Worm (Caenorhabditis elegans) whole organism, L4 larva: ENCODE data around the gene txt-13.

Experiments
- F10B5.3 ChIP-seq: sonication (generic microtip); optimal IDR thresholded peaks from 2 replicates; lab custom pipeline; 2016; ENCODE audit warnings: mild to moderate bottlenecking, missing genetic modification characterization, missing compliant biosample characterization
- F44E2.7 ChIP-seq: fragments of 200-800 bp; sonication (Bioruptor generic); IDR thresholded peaks from 2 replicates; pipeline ENCODE4 v2.1.2; 2022; ENCODE audit warnings: missing genetic modification characterization, missing compliant biosample characterization
- F49E8.2 ChIP-seq: sonication (generic microtip); optimal IDR thresholded peaks from 2 replicates; lab custom pipeline; 2016; ENCODE audit warnings: missing compliant biosample characterization, mild to moderate bottlenecking, missing genetic modification characterization, borderline replicate concordance
- R02D3.7 ChIP-seq: fragments of 150-350 bp; sonication (generic microtip); optimal IDR thresholded peaks from 3 replicates; lab custom pipeline; 2014; ENCODE audit warnings: missing biosample characterization, missing genetic modification characterization
- T20F7.1 ChIP-seq: fragments of 200-800 bp; sonication (Bioruptor generic); optimal IDR thresholded peaks from 2 replicates; lab custom pipeline; 2018; ENCODE audit warnings: mild to moderate bottlenecking, missing genetic modification characterization, missing compliant biosample characterization
- T26A8.4 ChIP-seq: fragments of 200-800 bp; sonication (Bioruptor generic); IDR thresholded peaks from 2 replicates; pipeline ENCODE4 v1.3.6; 2022; ENCODE audit warnings: missing genetic modification characterization, missing compliant biosample characterization
- Y105C5A.15 ChIP-seq: fragments of 200-800 bp; sonication (Bioruptor generic); IDR thresholded peaks from 2 replicates; pipeline ENCODE4 v1.3.6; 2022; ENCODE audit warnings: missing genetic modification characterization, missing compliant biosample characterization
- Y75B8A.6 ChIP-seq: fragments of 200-800 bp; sonication (Bioruptor generic); IDR thresholded peaks from 2 replicates; pipeline ENCODE4 v1.3.6; 2022; ENCODE audit warnings: missing genetic modification reagents, missing genetic modification characterization, missing compliant biosample characterization
- attf-4 ChIP-seq: sonication (generic microtip); optimal IDR thresholded peaks from 3 replicates; lab custom pipeline; 2017; ENCODE audit warnings: missing biosample characterization, missing genetic modification characterization
- ceh-20 ChIP-seq: fragments of 200-800 bp; sonication (Bioruptor generic); IDR thresholded peaks from 2 replicates; pipeline ENCODE4 v1.3.6; 2022; ENCODE audit warnings: missing genetic modification reagents, missing genetic modification characterization, missing compliant biosample characterization
- ceh-32 ChIP-seq: sonication (generic microtip); optimal IDR thresholded peaks from 2 replicates; lab custom pipeline; 2016; ENCODE audit warnings: mild to moderate bottlenecking, missing genetic modification characterization, missing compliant biosample characterization; ENCODE audit not compliant: poor library complexity
- ceh-82 ChIP-seq: sonication (generic microtip); optimal IDR thresholded peaks from 2 replicates; lab custom pipeline; 2017; ENCODE audit warnings: missing biosample characterization, missing genetic modification characterization
- daf-12 ChIP-seq: fragments of 150-350 bp; optimal IDR thresholded peaks from 2 replicates; lab custom pipeline; 2014; ENCODE audit warnings: missing biosample characterization, missing genetic modification reagents, missing genetic modification characterization
- daf-16 ChIP-seq, 3 experiments: sonication (generic microtip); optimal IDR thresholded peaks; 2 replicates each; lab custom pipeline; 2016 to 2017; ENCODE audit warnings: missing genetic modification characterization in 3 of 3, missing genetic modification reagents in 3 of 3, mild to moderate bottlenecking in 2 of 3, missing compliant biosample characterization in 2 of 3, missing biosample characterization in 1 of 3, moderate library complexity in 1 of 3
- daf-19 ChIP-seq: fragments of 200-800 bp; sonication (Bioruptor generic); conservative IDR thresholded peaks from 2 replicates; pipeline ENCODE4 v1.3.6; 2022; ENCODE audit warnings: missing genetic modification characterization, missing compliant biosample characterization
- dmd-6 ChIP-seq: fragments of 200-800 bp; sonication (Bioruptor generic); IDR thresholded peaks from 2 replicates; pipeline ENCODE4 v1.3.6; 2022; ENCODE audit warnings: missing genetic modification reagents, missing genetic modification characterization, missing compliant biosample characterization
- dpl-1 ChIP-seq: fragments of 150-350 bp; optimal IDR thresholded peaks from 2 replicates; lab custom pipeline; 2014; ENCODE audit warnings: missing biosample characterization, missing genetic modification reagents, missing genetic modification characterization
- duxl-1 ChIP-seq: sonication (generic microtip); optimal IDR thresholded peaks from 2 replicates; lab custom pipeline; 2016; ENCODE audit warnings: mild to moderate bottlenecking, missing genetic modification characterization, moderate library complexity, missing compliant biosample characterization; ENCODE audit not compliant: poor library complexity
- dve-1 ChIP-seq: sonication (generic microtip); optimal IDR thresholded peaks from 2 replicates; lab custom pipeline; 2017; ENCODE audit warnings: antibody characterized with exemption, mild to moderate bottlenecking, missing genetic modification characterization, missing compliant biosample characterization; ENCODE audit not compliant: insufficient read depth
- egl-43 ChIP-seq: fragments of 200-800 bp; sonication (Bioruptor generic); IDR thresholded peaks from 2 replicates; pipeline ENCODE4 v1.3.6; 2022; ENCODE audit warnings: missing genetic modification reagents, missing genetic modification characterization, missing compliant biosample characterization
- gei-8 ChIP-seq: fragments of 200-800 bp; sonication (Bioruptor generic); optimal IDR thresholded peaks from 2 replicates; lab custom pipeline; 2018; ENCODE audit warnings: mild to moderate bottlenecking, missing genetic modification characterization, missing compliant biosample characterization
- hlh-11 ChIP-seq: fragments of 200-800 bp; sonication (Bioruptor generic); optimal IDR thresholded peaks from 2 replicates; lab custom pipeline; 2018; ENCODE audit warnings: mild to moderate bottlenecking, missing genetic modification characterization, missing compliant biosample characterization
- hlh-30 ChIP-seq: sonication (generic microtip); optimal IDR thresholded peaks from 2 replicates; lab custom pipeline; 2017; ENCODE audit warnings: antibody characterized with exemption, mild to moderate bottlenecking, missing genetic modification characterization, missing compliant biosample characterization; ENCODE audit not compliant: insufficient read depth
- hmg-1.1 ChIP-seq: fragments of 200-800 bp; sonication (Bioruptor generic); IDR thresholded peaks from 2 replicates; pipeline ENCODE4 v1.3.6; 2022; ENCODE audit warnings: missing genetic modification reagents, missing genetic modification characterization, missing compliant biosample characterization
- lin-38 ChIP-seq: fragments of 200-800 bp; sonication (Bioruptor generic); IDR thresholded peaks from 2 replicates; pipeline ENCODE4 v1.3.6; 2022; ENCODE audit warnings: missing genetic modification reagents, missing genetic modification characterization, missing compliant biosample characterization
- madf-9 ChIP-seq: fragments of 200-800 bp; sonication (Bioruptor generic); conservative IDR thresholded peaks from 2 replicates; pipeline ENCODE4 v1.3.6; 2022; ENCODE audit warnings: missing genetic modification reagents, missing genetic modification characterization, missing compliant biosample characterization
- mdt-29 ChIP-seq: fragments of 200-800 bp; sonication (Bioruptor generic); IDR thresholded peaks from 2 replicates; pipeline ENCODE4 v1.3.6; 2022; ENCODE audit warnings: missing genetic modification reagents, missing genetic modification characterization, missing compliant biosample characterization
- nhr-102 ChIP-seq: sonication (generic microtip); optimal IDR thresholded peaks from 2 replicates; lab custom pipeline; 2016; ENCODE audit warnings: mild to moderate bottlenecking, missing genetic modification characterization, moderate library complexity, missing compliant biosample characterization
- nhr-11 ChIP-seq: fragments of 150-350 bp; optimal IDR thresholded peaks from 2 replicates; lab custom pipeline; 2014; ENCODE audit warnings: missing biosample characterization, missing genetic modification characterization
- nhr-28 ChIP-seq: fragments of 150-350 bp; optimal IDR thresholded peaks from 2 replicates; lab custom pipeline; 2014; ENCODE audit warnings: missing biosample characterization, missing genetic modification characterization
- nhr-41 ChIP-seq: fragments of 200-800 bp; sonication (Bioruptor generic); IDR thresholded peaks from 2 replicates; pipeline ENCODE4 v1.3.6; 2022; ENCODE audit warnings: missing genetic modification reagents, missing genetic modification characterization, missing compliant biosample characterization
- nhr-42 ChIP-seq: fragments of 200-800 bp; sonication (Bioruptor generic); IDR thresholded peaks from 2 replicates; pipeline ENCODE4 v1.3.6; 2022; ENCODE audit warnings: missing genetic modification characterization, missing compliant biosample characterization
- nhr-48 ChIP-seq: sonication (generic microtip); optimal IDR thresholded peaks from 2 replicates; lab custom pipeline; 2016; ENCODE audit warnings: mild to moderate bottlenecking, missing genetic modification characterization, missing compliant biosample characterization
- nhr-6 ChIP-seq: fragments of 150-350 bp; optimal IDR thresholded peaks from 2 replicates; lab custom pipeline; 2014; ENCODE audit warnings: missing biosample characterization, missing genetic modification characterization
- nhr-77 ChIP-seq: fragments of 150-350 bp; optimal IDR thresholded peaks from 2 replicates; lab custom pipeline; 2014; ENCODE audit warnings: missing biosample characterization, missing genetic modification characterization
- pha-4 ChIP-seq, 2 experiments: fragments of 150-350 bp in 1 of 2; fragments of 200-800 bp in 1 of 2; sonication (Bioruptor generic) in 1 of 2; IDR thresholded peaks in 1 of 2; optimal IDR thresholded peaks in 1 of 2; 2 replicates each; pipeline versions ENCODE4 v1.3.6 to Lab custom; 2014 to 2022; ENCODE audit warnings: missing genetic modification characterization in 2 of 2, missing genetic modification reagents in 2 of 2, missing biosample characterization in 1 of 2, missing compliant biosample characterization in 1 of 2
- php-3 ChIP-seq: fragments of 200-800 bp; sonication (Bioruptor generic); IDR thresholded peaks from 2 replicates; pipeline ENCODE4 v1.3.6; 2022; ENCODE audit warnings: missing genetic modification reagents, missing genetic modification characterization, missing compliant biosample characterization
- pqm-1 ChIP-seq: sonication (generic microtip); optimal IDR thresholded peaks from 2 replicates; lab custom pipeline; 2017; ENCODE audit warnings: missing biosample characterization, missing genetic modification characterization
- rbr-2 ChIP-seq: sonication (generic microtip); optimal IDR thresholded peaks from 2 replicates; lab custom pipeline; 2016; ENCODE audit warnings: missing genotype, missing genetic modification characterization, missing compliant biosample characterization
- sdz-12 ChIP-seq: fragments of 200-800 bp; sonication (Bioruptor generic); optimal IDR thresholded peaks from 2 replicates; lab custom pipeline; 2018; ENCODE audit warnings: mild to moderate bottlenecking, missing genetic modification characterization, missing compliant biosample characterization
- set-16 ChIP-seq: fragments of 200-800 bp; sonication (Bioruptor generic); IDR thresholded peaks from 2 replicates; pipeline ENCODE4 v1.3.6; 2022; ENCODE audit warnings: missing genetic modification reagents, missing genetic modification characterization, missing compliant biosample characterization
- snpc-1.2 ChIP-seq: fragments of 200-800 bp; sonication (Bioruptor generic); IDR thresholded peaks from 2 replicates; pipeline ENCODE4 v1.3.6; 2022; ENCODE audit warnings: missing genetic modification reagents, missing genetic modification characterization, missing compliant biosample characterization
- spr-3 ChIP-seq: fragments of 200-800 bp; sonication (Bioruptor generic); optimal IDR thresholded peaks from 2 replicates; lab custom pipeline; 2018; ENCODE audit warnings: mild to moderate bottlenecking, missing genetic modification characterization, missing compliant biosample characterization
- tag-97 ChIP-seq: fragments of 200-800 bp; sonication (Bioruptor generic); IDR thresholded peaks from 2 replicates; pipeline ENCODE4 v1.3.6; 2022; ENCODE audit warnings: missing genetic modification characterization, missing compliant biosample characterization
- tra-1 ChIP-seq: fragments of 200-800 bp; sonication (Bioruptor generic); IDR thresholded peaks from 2 replicates; pipeline ENCODE4 v1.3.6; 2022; ENCODE audit warnings: missing genetic modification reagents, missing genetic modification characterization, missing compliant biosample characterization
- unc-39 ChIP-seq: sonication (generic microtip); optimal IDR thresholded peaks from 2 replicates; lab custom pipeline; 2017; ENCODE audit warnings: missing biosample characterization, missing genetic modification characterization
- zag-1 ChIP-seq: fragments of 150-350 bp; optimal IDR thresholded peaks from 2 replicates; lab custom pipeline; 2014; ENCODE audit warnings: missing biosample characterization, missing genetic modification characterization
- zip-2 ChIP-seq: fragments of 150-350 bp; optimal IDR thresholded peaks from 2 replicates; lab custom pipeline; 2014; ENCODE audit warnings: missing biosample characterization, missing genetic modification characterization

The txt-13 gene

DNA sequence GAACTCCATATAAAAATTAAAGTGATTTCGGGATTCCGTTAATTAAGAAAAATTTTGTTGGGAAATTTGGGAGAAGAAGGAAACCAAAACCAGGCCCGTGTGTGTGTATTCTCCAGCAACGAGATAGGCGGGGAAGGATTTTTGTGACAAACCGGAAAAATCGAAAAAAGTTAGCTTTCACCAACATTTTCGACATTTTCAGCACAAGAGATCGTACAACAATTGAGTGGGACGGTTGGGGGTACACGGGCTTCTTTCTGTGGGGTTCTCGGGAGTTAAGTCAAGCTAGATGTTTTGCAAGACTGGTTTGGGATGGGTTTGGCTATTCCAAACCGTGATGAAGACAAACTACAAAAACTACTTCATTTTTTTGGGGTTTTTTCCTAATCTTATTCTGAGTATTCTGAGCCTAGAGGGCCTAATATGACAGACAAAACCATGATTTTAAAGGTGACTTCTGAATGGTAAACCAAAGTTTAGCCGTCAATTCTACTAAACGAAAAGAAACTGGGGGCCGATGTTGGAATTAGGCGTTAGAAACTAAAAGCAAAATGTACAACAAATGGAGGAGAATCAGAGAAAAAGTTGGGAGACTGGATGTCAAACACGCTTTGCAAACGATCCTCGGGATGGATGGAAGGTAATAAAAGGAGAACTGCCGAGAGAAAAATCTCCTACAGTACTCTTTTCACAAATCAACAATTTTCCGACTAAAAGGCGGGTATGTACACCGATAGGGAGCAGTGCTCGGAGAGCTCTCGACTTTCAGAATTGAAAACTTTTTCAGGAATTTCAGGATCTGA lies 27.5 kb upstream of the txt-13 start (continued):
- TF ChIP-seq R02D3.7 (tag; lab: Kevin White, UChicago) (no peak), zag-1 (tag; lab: Kevin White, UChicago) (no peak), Y75B8A.6 (no peak; the same call in 1 of the 2 replicates), Y105C5A.15 (peak; percentile 14; the same call in 1 of the 2 replicates), rbr-2 (tag; lab: Kevin White, UChicago) (no peak), mdt-29 (GFP tag; lab: Robert Waterston, UW) (peak; percentile 21; the same call in 1 of the 2 replicates), hmg-1.1 (no peak; the same call in 1 of the 2 replicates), zip-2 (tag; lab: Kevin White, UChicago) (no peak), php-3 (GFP tag; lab: Robert Waterston, UW) (peak; percentile 51; the same call in 1 of the 2 replicates), nhr-28 (tag; lab: Kevin White, UChicago) (no peak), F44E2.7 (GFP tag; lab: Robert Waterston, UW) (no peak), sdz-12 (GFP tag; lab: Kevin White, UChicago) (peak; percentile 38), nhr-42 (GFP tag; lab: Robert Waterston, UW) (no peak), pqm-1 (tag; lab: Kevin White, UChicago) (no peak), nhr-102 (tag; lab: Kevin White, UChicago) (no peak), daf-12 (tag; lab: Kevin White, UChicago) (no peak), snpc-1.2 (GFP tag; lab: Robert Waterston, UW) (peak; percentile 70), unc-39 (no peak), F49E8.2 (no peak), nhr-48 (tag; lab: Kevin White, UChicago) (peak; percentile 7), duxl-1 (no peak), daf-16 (GFP tag; optimal IDR thresholded peaks at IDR 0.05; lab: Kevin White, UChicago) (no peak), daf-16 (tag; optimal IDR thresholded peaks at IDR 0.05; lab: Kevin White, UChicago) (peak; percentile 17), spr-3 (peak; percentile 36), madf-9 (peak; percentile 4; the same call in 1 of the 2 replicates), ceh-82 (tag; lab: Kevin White, UChicago) (no peak), ceh-32 (tag; lab: Kevin White, UChicago) (no peak), attf-4 (tag; lab: Kevin White, UChicago) (peak; percentile 22), lin-38 (peak; percentile 42), hlh-11 (tag; lab: Kevin White, UChicago) (no peak), nhr-6 (peak; percentile 4), egl-43 (GFP tag; lab: Robert Waterston, UW) (peak; percentile 87), tra-1 (GFP tag; lab: Robert Waterston, UW) (peak; percentile 39; the same call in 1 of the 2 replicates), T26A8.4 (GFP tag; lab: Robert Waterston, UW) (peak; percentile 51), nhr-11 (tag; lab: Kevin White, UChicago) (no peak), pha-4 (GFP tag; IDR thresholded peaks at IDR 0.05; lab: Robert Waterston, UW) (no peak; the same call in none of the 2 replicates), pha-4 (tag; optimal IDR thresholded peaks at IDR 0.05; lab: Kevin White, UChicago) (no peak), nhr-77 (tag; lab: Kevin White, UChicago) (no peak), nhr-41 (GFP tag; lab: Robert Waterston, UW) (peak; percentile 50), dmd-6 (GFP tag; lab: Robert Waterston, UW) (peak; percentile 16; the same call in 1 of the 2 replicates), dpl-1 (GFP tag; lab: Kevin White, UChicago) (no peak), daf-19 (GFP tag; lab: Robert Waterston, UW) (peak; percentile 70; the same call in 1 of the 2 replicates), tag-97 (GFP tag; lab: Robert Waterston, UW) (peak; percentile 11; the same call in 1 of the 2 replicates), gei-8 (peak; percentile 1), T20F7.1 (GFP tag; lab: Kevin White, UChicago) (no peak), F10B5.3 (tag; lab: Kevin White, UChicago) (no peak), ceh-20 (GFP tag; lab: Robert Waterston, UW) (peak; percentile 74), dve-1 (peak; percentile 2), hlh-30 (tag; lab: Kevin White, UChicago) (no peak), set-16 (GFP tag; lab: Robert Waterston, UW) (no peak)
